Worm (Caenorhabditis elegans): ENCODE measurements around the gene emc-5.

Gene emc-5

ce11 chrII:11518184-11518583 lies 21.6 kb downstream of the emc-5 start, which contains the start of gene B0334.10:
TSS of gene B0334.10 (plus strand) at chrII:11518484.
- TF ChIP-seq unc-62 (GFP tag; optimal IDR thresholded peaks at IDR 0.05 in 1 of 2) = no peak
- no peak for TF ChIP-seq unc-62 (tag; optimal IDR thresholded peaks at IDR 0.05)
- no peak for TF ChIP-seq mxl-2 (GFP tag; conservative IDR thresholded peaks at IDR 0.05)
- TF ChIP-seq set-16 (GFP tag; IDR thresholded peaks at IDR 0.05) = no peak
- no peak for TF ChIP-seq skn-1 (tag; optimal IDR thresholded peaks at IDR 0.05)
- TF ChIP-seq unc-39 (tag; optimal IDR thresholded peaks at IDR 0.05) = no peak
- no peak for TF ChIP-seq ZK337.2 (GFP tag; IDR thresholded peaks at IDR 0.05)
- TF ChIP-seq nhr-28 (tag; optimal IDR thresholded peaks at IDR 0.05) = no peak
- TF ChIP-seq lin-1 (GFP tag; IDR thresholded peaks at IDR 0.05) = no peak
- no peak for TF ChIP-seq nhr-41 (GFP tag; IDR thresholded peaks at IDR 0.05)
- no peak for TF ChIP-seq jun-1 (tag; optimal IDR thresholded peaks at IDR 0.05)
- no peak for TF ChIP-seq nhr-77 (tag; optimal IDR thresholded peaks at IDR 0.05)
- TF ChIP-seq arid-1 (GFP tag; conservative IDR thresholded peaks at IDR 0.05) = no peak
- no peak for TF ChIP-seq sdz-12 (GFP tag; optimal IDR thresholded peaks at IDR 0.05)
- TF ChIP-seq Y5F2A.4 (GFP tag; optimal IDR thresholded peaks at IDR 0.05) = no peak
- TF ChIP-seq snpc-1.2 (GFP tag; IDR thresholded peaks at IDR 0.05) = no peak

- TF ChIP-seq nhr-6 (tag; optimal IDR thresholded peaks at IDR 0.05) (no peak), ZK337.2 (GFP tag; IDR thresholded peaks at IDR 0.05) (no peak), lim-7 (GFP tag; IDR thresholded peaks at IDR 0.05) (no peak), dve-1 (tag; optimal IDR thresholded peaks at IDR 0.05; ENCODE audit: insufficient read depth) (no peak), vab-7 (GFP tag; IDR thresholded peaks at IDR 0.05) (no peak), F26F4.8 (GFP tag; conservative IDR thresholded peaks at IDR 0.05) (no peak), ceh-20 (GFP tag; IDR thresholded peaks at IDR 0.05) (no peak), fos-1 (tag; optimal IDR thresholded peaks at IDR 0.05) (no peak), aly-2 (tag; optimal IDR thresholded peaks at IDR 0.05) (no peak), Y75B8A.6 (GFP tag; IDR thresholded peaks at IDR 0.05) (no peak), ama-1 (optimal IDR thresholded peaks at IDR 0.05) (no peak), ZK546.5 (tag; optimal IDR thresholded peaks at IDR 0.05) (no peak), ztf-11 (tag; optimal IDR thresholded peaks at IDR 0.05) (no peak), mxl-2 (GFP tag; conservative IDR thresholded peaks at IDR 0.05) (no peak), set-16 (GFP tag; IDR thresholded peaks at IDR 0.05) (no peak)
Measured at ce11 chrII:11521300-11521699, 24.7 kb downstream of the emc-5 start, which contains the start of gene Y62F5A.10. TSS of gene Y62F5A.10 (plus strand) at chrII:11521600.

- TF ChIP-seq madf-5 (GFP tag; IDR thresholded peaks at IDR 0.05) (no peak), Y48G9A.11 (GFP tag; IDR thresholded peaks at IDR 0.05) (no peak), nhr-28 (tag; optimal IDR thresholded peaks at IDR 0.05) (no peak), Y5F2A.4 (GFP tag; optimal IDR thresholded peaks at IDR 0.05) (no peak), daf-8 (GFP tag; IDR thresholded peaks at IDR 0.05) (no peak), daf-19 (GFP tag; conservative IDR thresholded peaks at IDR 0.05) (no peak), lin-13 (GFP tag; optimal IDR thresholded peaks at IDR 0.05) (no peak), F26F4.8 (GFP tag; conservative IDR thresholded peaks at IDR 0.05) (no peak), dmd-6 (GFP tag; IDR thresholded peaks at IDR 0.05) (no peak), lim-7 (GFP tag; IDR thresholded peaks at IDR 0.05) (no peak), nhr-48 (tag; optimal IDR thresholded peaks at IDR 0.05) (no peak), ces-1 (GFP tag; optimal IDR thresholded peaks at IDR 0.05) (no peak), skn-1 (tag; optimal IDR thresholded peaks at IDR 0.05) (no peak), tra-1 (GFP tag; IDR thresholded peaks at IDR 0.05) (no peak), aly-2 (tag; optimal IDR thresholded peaks at IDR 0.05) (no peak), hif-1 (tag; optimal IDR thresholded peaks at IDR 0.05) (no peak)
Measured at ce11 chrII:11526954-11527353, 30.4 kb downstream of the emc-5 start, which contains the start of gene age-1. TSS of gene age-1 (minus strand) at chrII:11527054.
